Fruit fly (Drosophila melanogaster) whole organism, wandering third instar larva: ENCODE measurements around the gene OS9.
A peak's percentile ranks its signal among the peaks of the same experiment; 100 is the strongest.

Experiments
- CG32264 ChIP-seq: fragments of 200-800 bp; sonication (Bioruptor generic); optimal IDR thresholded peaks from 2 replicates; lab custom pipeline; 2016; ENCODE audit warnings: missing biosample characterization, missing genetic modification characterization
- Dfd ChIP-seq: fragments of >200 bp; optimal IDR thresholded peaks from 2 replicates; lab custom pipeline; 2017; ENCODE audit warnings: missing biosample characterization, missing genetic modification characterization
- Dif ChIP-seq: fragments of 200-275, 200-300 bp; sonication (Bioruptor generic); optimal IDR thresholded peaks from 2 replicates; lab custom pipeline; 2018; ENCODE audit warnings: missing biosample characterization, missing genetic modification characterization; ENCODE audit not compliant: partially characterized antibody
- GATAd ChIP-seq: sonication (Bioruptor generic); optimal IDR thresholded peaks from 2 replicates; lab custom pipeline; 2016; ENCODE audit warnings: missing biosample characterization, missing genetic modification characterization
- HLH106 ChIP-seq: fragments of 200-800 bp; optimal IDR thresholded peaks from 3 replicates; lab custom pipeline; 2019; ENCODE audit warnings: missing biosample characterization, mild to moderate bottlenecking, missing genetic modification characterization, moderate library complexity
- Hr78 ChIP-seq: fragments of >200 bp; optimal IDR thresholded peaks from 2 replicates; lab custom pipeline; 2017; ENCODE audit warnings: missing biosample characterization, missing genetic modification characterization
- Mio ChIP-seq: sonication (Bioruptor generic); optimal IDR thresholded peaks from 2 replicates; lab custom pipeline; 2016; ENCODE audit warnings: missing biosample characterization, missing genetic modification characterization
- N ChIP-seq: fragments of >200 bp; optimal IDR thresholded peaks from 2 replicates; lab custom pipeline; 2018; ENCODE audit warnings: missing biosample characterization, missing external identifiers, missing genetic modification characterization
- Vsx2 ChIP-seq: fragments of 200-300, 225-300 bp; sonication (Bioruptor generic); optimal IDR thresholded peaks from 2 replicates; lab custom pipeline; 2018; ENCODE audit warnings: missing biosample characterization, missing genetic modification characterization; ENCODE audit not compliant: partially characterized antibody
- br ChIP-seq: fragments of 200-800 bp; sonication (Bioruptor generic); optimal IDR thresholded peaks from 2 replicates; lab custom pipeline; 2016; ENCODE audit warnings: missing biosample characterization, missing genetic modification characterization
- fru ChIP-seq: fragments of 200-800 bp; sonication (Bioruptor generic); optimal IDR thresholded peaks from 3 replicates; lab custom pipeline; 2016; ENCODE audit warnings: missing biosample characterization, mild to moderate bottlenecking, missing genetic modification characterization
- psq ChIP-seq: fragments of 200-800 bp; sonication (Bioruptor generic); optimal IDR thresholded peaks from 3 replicates; lab custom pipeline; 2017; ENCODE audit warnings: missing biosample characterization, mild to moderate bottlenecking, missing genetic modification characterization, moderate library complexity
- usp ChIP-seq: fragments of >200 bp; optimal IDR thresholded peaks from 2 replicates; lab custom pipeline; 2017; ENCODE audit warnings: missing biosample characterization, missing genetic modification characterization

DNA sequence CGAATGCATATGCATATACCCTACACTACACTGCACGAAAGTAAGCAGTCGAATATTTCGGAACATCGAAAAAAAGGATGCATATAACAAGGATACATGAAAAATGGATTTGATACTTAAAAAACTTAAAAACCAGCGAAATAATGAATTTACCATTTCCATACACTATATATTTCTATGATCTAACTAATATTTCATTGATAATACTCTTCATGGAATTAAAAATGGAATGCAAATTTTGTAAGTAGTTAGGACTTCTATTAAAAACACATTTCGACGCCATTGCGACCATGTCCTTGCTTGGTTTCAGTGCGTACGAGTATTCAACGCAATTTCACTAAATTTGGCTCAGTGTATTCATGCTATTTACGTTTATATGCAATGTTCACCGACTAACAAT is 35.8 kb upstream of the OS9 start:
- TF ChIP-seq CG32264 = no peak
- no peak for TF ChIP-seq Mio (GFP tag; lab: Kevin White, UChicago)
- no peak for TF ChIP-seq N (GFP tag; lab: Kevin White, UChicago)
- no peak for TF ChIP-seq GATAd (GFP tag; lab: Kevin White, UChicago)
- no peak for TF ChIP-seq psq (GFP tag; lab: Kevin White, UChicago)
- no peak for TF ChIP-seq usp (GFP tag; lab: Kevin White, UChicago)
- no peak for TF ChIP-seq Dif (GFP tag; lab: Kevin White, UChicago)
- TF ChIP-seq Hr78 (GFP tag; lab: Kevin White, UChicago) = no peak
- TF ChIP-seq HLH106 (tag; lab: Kevin White, UChicago) = peak; percentile 21
- TF ChIP-seq Vsx2 (GFP tag; lab: Kevin White, UChicago) = no peak
- no peak for TF ChIP-seq Dfd (GFP tag; lab: Kevin White, UChicago)
- peak; percentile 15 for TF ChIP-seq fru (GFP tag; lab: Kevin White, UChicago)
- TF ChIP-seq br = no peak
